Fruit fly (Drosophila melanogaster) whole organism, embryonic: ENCODE data around the gene CG11920.

ENCODE experiments used
- Abd-B ChIP-seq: fragments of 200-800 bp; sonication (Bioruptor generic); optimal IDR thresholded peaks from 2 replicates; lab custom pipeline; 2018; ENCODE audit warnings: missing biosample characterization, mild to moderate bottlenecking, missing genetic modification characterization, moderate library complexity
- B-H1 ChIP-seq: fragments of 200-800 bp; sonication (Bioruptor generic); IDR thresholded peaks from 3 replicates; pipeline ENCODE4 v1.3.6; 2022; ENCODE audit warnings: missing biosample characterization, missing genetic modification characterization
- Bgb ChIP-seq: fragments of 200-800 bp; sonication (Bioruptor generic); IDR thresholded peaks from 2 replicates; pipeline ENCODE4 v1.3.6; 2022; ENCODE audit warnings: missing biosample characterization, missing genetic modification characterization; ENCODE audit not compliant: partially characterized antibody
- CG10209 ChIP-seq: fragments of 200-800 bp; sonication (Bioruptor generic); optimal IDR thresholded peaks from 3 replicates; lab custom pipeline; 2017; ENCODE audit warnings: missing biosample characterization, mild to moderate bottlenecking, missing genetic modification characterization, missing genetic modification reagents
- CG11093 ChIP-seq: fragments of 200-800 bp; sonication (Bioruptor generic); IDR thresholded peaks from 3 replicates; pipeline ENCODE4 v1.3.6; 2022; ENCODE audit warnings: missing biosample characterization, missing genetic modification characterization
- CG11695 ChIP-seq: fragments of 200-800 bp; sonication (Bioruptor generic); IDR thresholded peaks from 3 replicates; pipeline ENCODE4 v1.3.6; 2022; ENCODE audit warnings: missing biosample characterization, missing genetic modification characterization
- CG12659 ChIP-seq: fragments of 200-800 bp; sonication (Bioruptor generic); optimal IDR thresholded peaks from 3 replicates; lab custom pipeline; 2017; ENCODE audit warnings: mild to moderate bottlenecking, missing biosample characterization, missing genetic modification reagents, missing genetic modification characterization
- CG13296 ChIP-seq: fragments of 200-800 bp; sonication (Bioruptor generic); optimal IDR thresholded peaks from 3 replicates; lab custom pipeline; 2018; ENCODE audit warnings: missing biosample characterization, mild to moderate bottlenecking, missing genetic modification characterization
- CG14014 ChIP-seq: fragments of 200-800 bp; sonication (Bioruptor generic); IDR thresholded peaks from 2 replicates; pipeline ENCODE4 v1.3.6; 2022; ENCODE audit warnings: missing biosample characterization, missing genetic modification characterization
- CG1603 ChIP-seq: fragments of 200-800 bp; sonication (Bioruptor generic); optimal IDR thresholded peaks from 2 replicates; lab custom pipeline; 2019; ENCODE audit warnings: missing biosample characterization, mild to moderate bottlenecking, missing genetic modification characterization, moderate library complexity
- CG1792 ChIP-seq: fragments of 200-800 bp; sonication (Bioruptor generic); optimal IDR thresholded peaks from 2 replicates; lab custom pipeline; 2016; ENCODE audit warnings: missing biosample characterization, missing genetic modification characterization
- CG18262 ChIP-seq: fragments of 200-800 bp; optimal IDR thresholded peaks from 3 replicates; lab custom pipeline; 2019; ENCODE audit warnings: missing biosample characterization, mild to moderate bottlenecking, missing genetic modification characterization, moderate library complexity
- CG2116 ChIP-seq: fragments of 200-800 bp; sonication (Bioruptor generic); optimal IDR thresholded peaks from 3 replicates; lab custom pipeline; 2018; ENCODE audit warnings: missing biosample characterization, mild to moderate bottlenecking, missing genetic modification characterization
- CG34376 ChIP-seq: fragments of 200-800 bp; sonication (Bioruptor generic); optimal IDR thresholded peaks from 2 replicates; lab custom pipeline; 2018; ENCODE audit warnings: missing biosample characterization, mild to moderate bottlenecking, missing genetic modification characterization
- CG4328 ChIP-seq: fragments of 200-800 bp; sonication (Bioruptor generic); optimal IDR thresholded peaks from 3 replicates; lab custom pipeline; 2017; ENCODE audit warnings: missing biosample characterization, missing genetic modification reagents, missing genetic modification characterization
- CG9797 ChIP-seq: fragments of 200-800 bp; sonication (Bioruptor generic); optimal IDR thresholded peaks from 3 replicates; lab custom pipeline; 2018; ENCODE audit warnings: missing biosample characterization, mild to moderate bottlenecking, missing genetic modification characterization
- D ChIP-seq, 2 experiments: fragments of 200-800 bp in 1 of 2; fragments of >200 bp in 1 of 2; sonication (Bioruptor generic) in 1 of 2; optimal IDR thresholded peaks; 2 replicates in 1 of 2; 3 replicates in 1 of 2; lab custom pipeline; 2017; ENCODE audit warnings: mild to moderate bottlenecking in 1 of 2, missing biosample characterization in 1 of 2, missing genetic modification characterization in 1 of 2, missing genetic modification reagents in 1 of 2
- D19A ChIP-seq: fragments of 200-800 bp; optimal IDR thresholded peaks from 3 replicates; lab custom pipeline; 2019; ENCODE audit warnings: missing biosample characterization, mild to moderate bottlenecking, missing genetic modification characterization, moderate library complexity
- Deaf1 ChIP-seq: fragments of 200-800 bp; optimal IDR thresholded peaks from 3 replicates; lab custom pipeline; 2019; ENCODE audit warnings: missing biosample characterization, mild to moderate bottlenecking, missing genetic modification characterization, moderate library complexity
- Dip3 ChIP-seq: fragments of 200-800 bp; sonication (Bioruptor generic); optimal IDR thresholded peaks from 3 replicates; lab custom pipeline; 2016; ENCODE audit warnings: missing biosample characterization, missing genetic modification characterization
- Eip74EF ChIP-seq, 2 experiments: fragments of 200-800 bp in 1 of 2; fragments of >200 bp in 1 of 2; sonication (Bioruptor generic) in 1 of 2; optimal IDR thresholded peaks; 2 replicates each; lab custom pipeline; 2017 to 2019; ENCODE audit warnings: missing biosample characterization in 2 of 2, missing genetic modification characterization in 2 of 2, mild to moderate bottlenecking in 1 of 2, moderate library complexity in 1 of 2
- Ets97D ChIP-seq: fragments of 200-800 bp; sonication (Bioruptor generic); optimal IDR thresholded peaks from 3 replicates; lab custom pipeline; 2016; ENCODE audit warnings: missing biosample characterization, missing genetic modification characterization
- Fer1 ChIP-seq: fragments of 200-800 bp; sonication (Bioruptor generic); optimal IDR thresholded peaks from 2 replicates; lab custom pipeline; 2017; ENCODE audit warnings: missing biosample characterization, mild to moderate bottlenecking, missing genetic modification characterization
- Hmx ChIP-seq: fragments of 200-800 bp; sonication (Bioruptor generic); optimal IDR thresholded peaks from 2 replicates; lab custom pipeline; 2016; ENCODE audit warnings: missing biosample characterization, missing genetic modification characterization
- Kr ChIP-seq: fragments of 200-800 bp; sonication (Bioruptor generic); optimal IDR thresholded peaks from 2 replicates; lab custom pipeline; 2017; ENCODE audit warnings: missing biosample characterization, mild to moderate bottlenecking, missing genetic modification characterization
- Med ChIP-seq: fragments of 200-800 bp; sonication (Bioruptor generic); peaks from one replicate; lab custom pipeline; 2016; ENCODE audit warnings: missing biosample characterization, missing genetic modification characterization, mild to moderate bottlenecking, inconsistent platforms, moderate library complexity
- Meics ChIP-seq: fragments of 200-800 bp; sonication (Bioruptor generic); optimal IDR thresholded peaks from 2 replicates; lab custom pipeline; 2017; ENCODE audit warnings: missing biosample characterization, mild to moderate bottlenecking, missing genetic modification characterization
- NC2β ChIP-seq: fragments of 200-800 bp; sonication (Bioruptor generic); optimal IDR thresholded peaks from 2 replicates; lab custom pipeline; 2016; ENCODE audit warnings: missing biosample characterization, missing genetic modification characterization
- PHDP ChIP-seq: fragments of 200-800 bp; sonication (Bioruptor generic); optimal IDR thresholded peaks from 3 replicates; lab custom pipeline; 2018; ENCODE audit warnings: missing biosample characterization, mild to moderate bottlenecking, missing genetic modification characterization, moderate library complexity
- Pdp1 ChIP-seq, 2 experiments: fragments of 200-800 bp; sonication (Bioruptor generic); optimal IDR thresholded peaks; 3 replicates each; lab custom pipeline; 2016; ENCODE audit warnings: missing biosample characterization in 2 of 2, missing genetic modification characterization in 2 of 2, mild to moderate bottlenecking in 1 of 2, moderate library complexity in 1 of 2
- Six4 ChIP-seq: fragments of 200-800 bp; sonication (Bioruptor generic); optimal IDR thresholded peaks from 2 replicates; lab custom pipeline; 2016; ENCODE audit warnings: missing biosample characterization, missing genetic modification characterization
- ac ChIP-seq: fragments of 200-800 bp; sonication (Bioruptor generic); optimal IDR thresholded peaks from 3 replicates; lab custom pipeline; 2017; ENCODE audit warnings: missing biosample characterization, mild to moderate bottlenecking, missing genetic modification characterization
- bcd ChIP-seq: fragments of 200-800 bp; sonication (Bioruptor generic); optimal IDR thresholded peaks from 2 replicates; lab custom pipeline; 2017; ENCODE audit warnings: missing biosample characterization, mild to moderate bottlenecking, missing genetic modification characterization
- cad ChIP-seq: fragments of >200 bp; optimal IDR thresholded peaks from 2 replicates; lab custom pipeline; 2017; ENCODE audit warnings: missing biosample characterization, missing genetic modification characterization
- danr ChIP-seq: fragments of 200-800 bp; sonication (Bioruptor generic); IDR thresholded peaks from 2 replicates; pipeline ENCODE4 v1.3.6; 2022; ENCODE audit warnings: missing biosample characterization, missing genetic modification characterization
- dimm ChIP-seq: fragments of 200-800 bp; sonication (Bioruptor generic); IDR thresholded peaks from 2 replicates; pipeline ENCODE4 v1.3.6; 2022; ENCODE audit warnings: missing biosample characterization, missing genetic modification characterization
- grau ChIP-seq: fragments of 200-800 bp; optimal IDR thresholded peaks from 3 replicates; lab custom pipeline; 2019; ENCODE audit warnings: missing biosample characterization, mild to moderate bottlenecking, missing genetic modification characterization, moderate library complexity
- pan ChIP-seq, 4 experiments: fragments of >200 bp in 3 of 4; fragments of 200-800 bp in 1 of 4; sonication (Bioruptor generic) in 1 of 4; optimal IDR thresholded peaks in 3 of 4; IDR thresholded peaks in 1 of 4; 2 replicates each; pipeline versions ENCODE4 v1.3.6 to Lab custom; 2017 to 2022; ENCODE audit warnings: missing biosample characterization in 2 of 4, missing genetic modification characterization in 2 of 4, mixed read lengths in 1 of 4
- pros ChIP-seq: fragments of 200-800 bp; sonication (Bioruptor generic); optimal IDR thresholded peaks from 3 replicates; lab custom pipeline; 2019; ENCODE audit warnings: missing biosample characterization, mild to moderate bottlenecking, missing genetic modification characterization, moderate library complexity
- rib ChIP-seq: fragments of 200-800 bp; sonication (Bioruptor generic); IDR thresholded peaks from 2 replicates; pipeline ENCODE4 v1.3.6; 2022; ENCODE audit warnings: missing biosample characterization, missing genetic modification characterization
- salm ChIP-seq: fragments of 200-800 bp; sonication (Bioruptor generic); optimal IDR thresholded peaks from 2 replicates; lab custom pipeline; 2018; ENCODE audit warnings: missing biosample characterization, mild to moderate bottlenecking, missing genetic modification characterization
- sc ChIP-seq, 3 experiments: fragments of >200 bp in 2 of 3; fragments of 200-800 bp in 1 of 3; sonication (Bioruptor generic) in 1 of 3; optimal IDR thresholded peaks; 2 replicates in 2 of 3; 3 replicates in 1 of 3; lab custom pipeline; 2017; ENCODE audit warnings: mild to moderate bottlenecking in 1 of 3, missing biosample characterization in 1 of 3, missing genetic modification characterization in 1 of 3, missing genetic modification reagents in 1 of 3
- shn ChIP-seq: fragments of 200-800 bp; sonication (Bioruptor generic); optimal IDR thresholded peaks from 3 replicates; lab custom pipeline; 2016; ENCODE audit warnings: missing biosample characterization, missing genetic modification characterization
- ssp ChIP-seq: fragments of 200-800 bp; sonication (Bioruptor generic); IDR thresholded peaks from 2 replicates; pipeline ENCODE4 v1.3.6; 2022; ENCODE audit warnings: missing biosample characterization, missing genetic modification characterization
- sug ChIP-seq: fragments of 200-800 bp; optimal IDR thresholded peaks from 2 replicates; lab custom pipeline; 2019; ENCODE audit warnings: missing biosample characterization, mild to moderate bottlenecking, missing genetic modification characterization, moderate library complexity
- tap ChIP-seq: fragments of 200-800 bp; optimal IDR thresholded peaks from 3 replicates; lab custom pipeline; 2019; ENCODE audit warnings: missing biosample characterization, mild to moderate bottlenecking, missing genetic modification characterization, moderate library complexity
- tna ChIP-seq: fragments of 200-800 bp; sonication (Bioruptor generic); IDR thresholded peaks from 2 replicates; pipeline ENCODE4 v1.3.6; 2022; ENCODE audit warnings: missing biosample characterization, missing genetic modification characterization; ENCODE audit not compliant: partially characterized antibody
- unc-4 ChIP-seq: fragments of 200-800 bp; sonication (Bioruptor generic); IDR thresholded peaks from 2 replicates; pipeline ENCODE4 v1.3.6; 2022; ENCODE audit warnings: missing biosample characterization, missing genetic modification characterization; ENCODE audit not compliant: partially characterized antibody
- z ChIP-seq: fragments of 200-800 bp; sonication (Bioruptor generic); IDR thresholded peaks from 3 replicates; pipeline ENCODE4 v1.3.6; 2022; ENCODE audit warnings: missing biosample characterization, missing genetic modification characterization

Gene CG11920

dm6 chr3R:25056016-25056415, 18.7 kb upstream of the CG11920 start, which contains the start of the genes CG31111 and stac (continued):
- no peak for TF ChIP-seq ac (GFP tag; lab: Kevin White, UChicago)
- TF ChIP-seq Fer1 = peak; percentile 51
- TF ChIP-seq unc-4 (GFP tag; lab: Robert Waterston, UW) = 0 out of 2 replicates have a peak, but pooled peaks have one; percentile 22
- no peak for TF ChIP-seq Bgb (GFP tag; lab: Robert Waterston, UW)
- no peak for TF ChIP-seq sc (optimal IDR thresholded peaks at IDR 0.05; lab: Kevin White, UChicago)
- TF ChIP-seq sc (GFP tag; optimal IDR thresholded peaks at IDR 0.05; lab: Kevin White, UChicago) = no peak
- TF ChIP-seq CG1603 (tag; lab: Kevin White, UChicago) = peak; percentile 24
- TF ChIP-seq CG13296 (GFP tag; lab: Kevin White, UChicago) = no peak
- peak; percentile 98 for TF ChIP-seq CG2116 (GFP tag; lab: Kevin White, UChicago)
- TF ChIP-seq CG11093 = no peak
- TF ChIP-seq NC2β (GFP tag; lab: Kevin White, UChicago) = no peak
- peak in 1 of 2 experiments; percentile 10 for TF ChIP-seq Eip74EF (GFP tag; optimal IDR thresholded peaks at IDR 0.05; lab: Kevin White, UChicago)
- TF ChIP-seq tap (tag; lab: Kevin White, UChicago) = no peak
- peak; percentile 14 for TF ChIP-seq grau
- TF ChIP-seq cad (GFP tag; lab: Kevin White, UChicago) = no peak
- no peak for TF ChIP-seq salm (tag; lab: Kevin White, UChicago)
- TF ChIP-seq D (optimal IDR thresholded peaks at IDR 0.05; lab: Kevin White, UChicago) = no peak
- TF ChIP-seq D (GFP tag; optimal IDR thresholded peaks at IDR 0.05; lab: Kevin White, UChicago) = no peak
- TF ChIP-seq Med (GFP tag; lab: Kevin White, UChicago) = peak; percentile 61
- no peak for TF ChIP-seq CG1792 (GFP tag; lab: Kevin White, UChicago)
- TF ChIP-seq CG12659 (GFP tag; lab: Kevin White, UChicago) = peak; percentile 31
- TF ChIP-seq Meics (GFP tag; lab: Kevin White, UChicago) = no peak
- peak in 1 of 2 experiments; percentile 0 for TF ChIP-seq Pdp1 (GFP tag; optimal IDR thresholded peaks at IDR 0.05; lab: Kevin White, UChicago)
- TF ChIP-seq CG14014 (GFP tag; lab: Robert Waterston, UW) = no peak
- peak; percentile 20 for TF ChIP-seq PHDP
- TF ChIP-seq z (GFP tag; lab: Robert Waterston, UW) = no peak
- no peak for TF ChIP-seq Deaf1 (tag; lab: Kevin White, UChicago)
- TF ChIP-seq ssp (GFP tag; lab: Robert Waterston, UW) = no peak
- TF ChIP-seq danr (GFP tag; lab: Robert Waterston, UW) = no peak
- TF ChIP-seq pan (optimal IDR thresholded peaks at IDR 0.05; lab: Kevin White, UChicago) = no peak
- TF ChIP-seq pan (GFP tag; optimal IDR thresholded peaks at IDR 0.05 in 1 of 2, IDR thresholded peaks at IDR 0.05 in 1 of 2) = no peak
- TF ChIP-seq pros = no peak
- TF ChIP-seq Six4 (GFP tag; lab: Kevin White, UChicago) = no peak
- no peak for TF ChIP-seq CG4328 (GFP tag; lab: Kevin White, UChicago)
- no peak for TF ChIP-seq bcd
- peak; percentile 42 for TF ChIP-seq Hmx (GFP tag; lab: Kevin White, UChicago)
- TF ChIP-seq sug (tag; lab: Kevin White, UChicago) = peak; percentile 14
- no peak for TF ChIP-seq Dip3 (GFP tag; lab: Kevin White, UChicago)
- TF ChIP-seq tna (GFP tag; lab: Robert Waterston, UW) = no peak
- peak; percentile 40 for TF ChIP-seq Ets97D (GFP tag; lab: Kevin White, UChicago)
- no peak for TF ChIP-seq Abd-B (GFP tag; lab: Kevin White, UChicago)
- TF ChIP-seq Kr (GFP tag; lab: Kevin White, UChicago) = no peak
- no peak for TF ChIP-seq CG10209 (GFP tag; lab: Kevin White, UChicago)
- TF ChIP-seq CG34376 (GFP tag; lab: Kevin White, UChicago) = peak; percentile 17
- no peak for TF ChIP-seq CG18262
- peak; percentile 46 for TF ChIP-seq CG9797 (GFP tag; lab: Kevin White, UChicago)
- no peak for TF ChIP-seq D19A (tag; lab: Kevin White, UChicago)
- TF ChIP-seq shn (GFP tag; lab: Kevin White, UChicago) = no peak
- no peak for TF ChIP-seq dimm
- no peak for TF ChIP-seq B-H1
- no peak for TF ChIP-seq rib (GFP tag; lab: Robert Waterston, UW)
- TF ChIP-seq CG11695 (GFP tag; lab: Robert Waterston, UW) = no peak
